Worm (Caenorhabditis elegans) whole organism, L2 larva: ENCODE measurements around the gene ZC250.4.

ENCODE experiments used
- C34F6.9 ChIP-seq: fragments of 150-350 bp; optimal IDR thresholded peaks from 2 replicates; lab custom pipeline; 2014; ENCODE audit warnings: missing biosample characterization, missing genetic modification characterization
- F13H6.1 ChIP-seq: sonication (generic microtip); optimal IDR thresholded peaks from 2 replicates; lab custom pipeline; 2016; ENCODE audit warnings: missing genetic modification characterization, missing compliant biosample characterization
- R02D3.7 ChIP-seq: fragments of 150-350 bp; optimal IDR thresholded peaks from 2 replicates; lab custom pipeline; 2014; ENCODE audit warnings: missing biosample characterization, missing genetic modification characterization
- Y55F3AM.14 ChIP-seq: fragments of 200-800 bp; sonication (Bioruptor generic); optimal IDR thresholded peaks from 2 replicates; lab custom pipeline; 2018; ENCODE audit warnings: mild to moderate bottlenecking, missing genetic modification characterization, missing compliant biosample characterization
- alr-1 ChIP-seq: fragments of 150-350 bp; optimal IDR thresholded peaks from 2 replicates; lab custom pipeline; 2014; ENCODE audit warnings: missing biosample characterization, missing genetic modification characterization
- aly-2 ChIP-seq: fragments of 150-350 bp; optimal IDR thresholded peaks from 2 replicates; lab custom pipeline; 2014; ENCODE audit warnings: missing biosample characterization, missing genetic modification characterization
- blmp-1 ChIP-seq: sonication (generic microtip); optimal IDR thresholded peaks from 2 replicates; lab custom pipeline; 2017; ENCODE audit warnings: missing genetic modification characterization, mild to moderate bottlenecking, missing compliant biosample characterization, antibody characterized with exemption, moderate library complexity; ENCODE audit not compliant: insufficient read depth
- ceh-16 ChIP-seq: fragments of 150-350 bp; optimal IDR thresholded peaks from 2 replicates; lab custom pipeline; 2014; ENCODE audit warnings: missing biosample characterization, missing genetic modification characterization
- ceh-82 ChIP-seq: fragments of 150-350 bp; optimal IDR thresholded peaks from 2 replicates; lab custom pipeline; 2014; ENCODE audit warnings: missing biosample characterization, missing genetic modification characterization
- crh-2 ChIP-seq: sonication (generic microtip); optimal IDR thresholded peaks from 2 replicates; lab custom pipeline; 2017; ENCODE audit warnings: missing biosample characterization, missing genetic modification characterization
- egl-27 ChIP-seq: sonication (generic microtip); optimal IDR thresholded peaks from 3 replicates; lab custom pipeline; 2017; ENCODE audit warnings: missing biosample characterization, missing genetic modification reagents, missing genetic modification characterization
- gmeb-1 ChIP-seq: fragments of 150-350 bp; optimal IDR thresholded peaks from 2 replicates; lab custom pipeline; 2014; ENCODE audit warnings: missing biosample characterization, missing genetic modification characterization
- lin-11 ChIP-seq: fragments of 150-350 bp; sonication (generic microtip); optimal IDR thresholded peaks from 2 replicates; lab custom pipeline; 2014; ENCODE audit warnings: missing biosample characterization, missing genetic modification characterization, inconsistent platforms, mixed read lengths
- lin-13 ChIP-seq: fragments of 150-350 bp; optimal IDR thresholded peaks from 2 replicates; lab custom pipeline; 2014; ENCODE audit warnings: missing biosample characterization, missing genetic modification reagents, missing genetic modification characterization
- lin-39 ChIP-seq: fragments of 150-350 bp; optimal IDR thresholded peaks from 2 replicates; lab custom pipeline; 2014; ENCODE audit warnings: missing biosample characterization, missing genetic modification reagents, missing genetic modification characterization
- mab-5 ChIP-seq: fragments of 150-350 bp; optimal IDR thresholded peaks from 2 replicates; lab custom pipeline; 2014; ENCODE audit warnings: missing biosample characterization, missing genetic modification characterization
- mbf-1 ChIP-seq: sonication (generic microtip); optimal IDR thresholded peaks from 2 replicates; lab custom pipeline; 2017; ENCODE audit warnings: missing biosample characterization, missing genetic modification characterization
- mdl-1 ChIP-seq, 2 experiments: fragments of 150-350 bp in 1 of 2; sonication (generic microtip) in 1 of 2; optimal IDR thresholded peaks; 2 replicates each; lab custom pipeline; 2017; ENCODE audit warnings: missing biosample characterization in 2 of 2, missing genetic modification characterization in 2 of 2
- nhr-10 ChIP-seq: sonication (generic microtip); optimal IDR thresholded peaks from 2 replicates; lab custom pipeline; 2017; ENCODE audit warnings: missing biosample characterization, missing genetic modification characterization
- nhr-11 ChIP-seq: fragments of 150-350 bp; optimal IDR thresholded peaks from 2 replicates; lab custom pipeline; 2014; ENCODE audit warnings: missing biosample characterization, missing genetic modification characterization
- nhr-129 ChIP-seq: fragments of 150-350 bp; optimal IDR thresholded peaks from 2 replicates; lab custom pipeline; 2014; ENCODE audit warnings: missing biosample characterization, missing genetic modification characterization
- nhr-21 ChIP-seq: fragments of 150-350 bp; optimal IDR thresholded peaks from 2 replicates; lab custom pipeline; 2014; ENCODE audit warnings: missing biosample characterization, missing genetic modification characterization
- nhr-23 ChIP-seq: fragments of 150-350 bp; optimal IDR thresholded peaks from 2 replicates; lab custom pipeline; 2014; ENCODE audit warnings: missing biosample characterization, missing genetic modification reagents, missing genetic modification characterization
- nhr-237 ChIP-seq: fragments of 150-350 bp; optimal IDR thresholded peaks from 2 replicates; lab custom pipeline; 2014; ENCODE audit warnings: missing biosample characterization, missing genetic modification characterization
- nhr-25 ChIP-seq: fragments of 150-350 bp; sonication (generic microtip); optimal IDR thresholded peaks from 3 replicates; lab custom pipeline; 2014; ENCODE audit warnings: missing biosample characterization, missing genetic modification characterization
- nhr-6 ChIP-seq: fragments of 150-350 bp; optimal IDR thresholded peaks from 2 replicates; lab custom pipeline; 2014; ENCODE audit warnings: missing biosample characterization, missing genetic modification characterization
- nhr-77 ChIP-seq: fragments of 150-350 bp; optimal IDR thresholded peaks from 2 replicates; lab custom pipeline; 2014; ENCODE audit warnings: missing biosample characterization, missing genetic modification characterization
- skn-1 ChIP-seq: sonication (generic microtip); optimal IDR thresholded peaks from 2 replicates; lab custom pipeline; 2017; ENCODE audit warnings: missing biosample characterization, missing genetic modification characterization
- sma-3 ChIP-seq: sonication (generic microtip); optimal IDR thresholded peaks from 2 replicates; lab custom pipeline; 2016; ENCODE audit warnings: missing genetic modification reagents, missing genetic modification characterization, missing compliant biosample characterization
- sma-9 ChIP-seq, 2 experiments: fragments of 150-350 bp in 1 of 2; sonication (generic microtip) in 1 of 2; optimal IDR thresholded peaks; 2 replicates each; lab custom pipeline; 2014 to 2016; ENCODE audit warnings: missing genetic modification characterization in 2 of 2, mild to moderate bottlenecking in 1 of 2, missing biosample characterization in 1 of 2, missing compliant biosample characterization in 1 of 2, missing genetic modification reagents in 1 of 2, moderate library complexity in 1 of 2
- unc-39 ChIP-seq: fragments of 150-350 bp; optimal IDR thresholded peaks from 2 replicates; lab custom pipeline; 2014; ENCODE audit warnings: missing biosample characterization, missing genetic modification characterization
- unc-55 ChIP-seq: fragments of 150-350 bp; sonication (generic microtip); optimal IDR thresholded peaks from 3 replicates; lab custom pipeline; 2014; ENCODE audit warnings: missing biosample characterization, missing genetic modification reagents, missing genetic modification characterization
- unc-62 ChIP-seq: fragments of 150-350 bp; optimal IDR thresholded peaks from 2 replicates; lab custom pipeline; 2014; ENCODE audit warnings: missing biosample characterization, missing genetic modification reagents, missing genetic modification characterization
- zag-1 ChIP-seq: fragments of 150-350 bp; optimal IDR thresholded peaks from 2 replicates; lab custom pipeline; 2014; ENCODE audit warnings: missing biosample characterization, missing genetic modification characterization
- ztf-11 ChIP-seq: sonication (generic microtip); optimal IDR thresholded peaks from 2 replicates; lab custom pipeline; 2017; ENCODE audit warnings: missing biosample characterization, missing genetic modification characterization
- ztf-4 ChIP-seq: fragments of 150-350 bp; optimal IDR thresholded peaks from 2 replicates; lab custom pipeline; 2014; ENCODE audit warnings: missing biosample characterization, missing genetic modification characterization

The ZC250.4 gene

ce11 chrV:5813060-5813659 lies at the start of gene ZC250.4:
TSS of gene ZC250.4 (minus strand) at chrV:5813137.
- TF ChIP-seq sma-9 (GFP tag; optimal IDR thresholded peaks at IDR 0.05; lab: Kevin White, UChicago), result peak; percentile 2
- TF ChIP-seq sma-9 (tag; optimal IDR thresholded peaks at IDR 0.05; lab: Kevin White, UChicago), result no peak
- TF ChIP-seq nhr-25 (tag; lab: Kevin White, UChicago), result peak; percentile 67
- TF ChIP-seq F13H6.1 (tag; lab: Kevin White, UChicago), result peak; percentile 41
- TF ChIP-seq aly-2, result no peak
- TF ChIP-seq, all 48 proteins: peak for 3

ce11 chrV:5852084-5852483 lies 39.1 kb upstream of the ZC250.4 start:
- no peak for TF ChIP-seq sma-3
- TF ChIP-seq nhr-25 (tag; lab: Kevin White, UChicago), result no peak
- no peak for TF ChIP-seq unc-62
- TF ChIP-seq crh-2, result no peak
- no peak for TF ChIP-seq nhr-6 (tag; lab: Kevin White, UChicago)
- no peak for TF ChIP-seq unc-39
- TF ChIP-seq mbf-1 (tag; lab: Kevin White, UChicago), result no peak
- no peak for TF ChIP-seq lin-11
- TF ChIP-seq aly-2, result no peak
- no peak for TF ChIP-seq F13H6.1 (tag; lab: Kevin White, UChicago)
- TF ChIP-seq nhr-77 (tag; lab: Kevin White, UChicago), result no peak
- TF ChIP-seq Y55F3AM.14 (GFP tag; lab: Kevin White, UChicago), result no peak
- no peak for TF ChIP-seq egl-27
- TF ChIP-seq unc-55, result no peak
- TF ChIP-seq skn-1 (tag; lab: Kevin White, UChicago), result no peak
- no peak for TF ChIP-seq alr-1 (tag; lab: Kevin White, UChicago)
- TF ChIP-seq, all 48 proteins: peak for 0

- TF ChIP-seq ztf-11 (no peak), sma-9 (GFP tag; optimal IDR thresholded peaks at IDR 0.05; lab: Kevin White, UChicago) (peak; percentile 36), sma-9 (tag; optimal IDR thresholded peaks at IDR 0.05; lab: Kevin White, UChicago) (no peak), nhr-129 (tag; lab: Kevin White, UChicago) (peak; percentile 73), F13H6.1 (tag; lab: Kevin White, UChicago) (peak; percentile 16)
These were observed 38.7 kb upstream of the ZC250.4 start for ce11 chrV:5851631-5852030.

ce11 chrV:5850671-5851070 lies 37.7 kb upstream of the ZC250.4 start:
- TF ChIP-seq nhr-77 (tag; lab: Kevin White, UChicago) (no peak), nhr-6 (tag; lab: Kevin White, UChicago) (no peak), zag-1 (tag; lab: Kevin White, UChicago) (no peak), nhr-129 (tag; lab: Kevin White, UChicago) (no peak), C34F6.9 (tag; lab: Kevin White, UChicago) (no peak), nhr-25 (tag; lab: Kevin White, UChicago) (no peak), ztf-11 (no peak), mab-5 (no peak), nhr-23 (no peak), nhr-11 (tag; lab: Kevin White, UChicago) (no peak), ceh-16 (tag; lab: Kevin White, UChicago) (no peak), alr-1 (tag; lab: Kevin White, UChicago) (no peak), unc-55 (no peak), nhr-10 (tag; lab: Kevin White, UChicago) (no peak), nhr-237 (tag; lab: Kevin White, UChicago) (no peak), ceh-82 (tag; lab: Kevin White, UChicago) (no peak), gmeb-1 (tag; lab: Kevin White, UChicago) (no peak), R02D3.7 (tag; lab: Kevin White, UChicago) (no peak), nhr-21 (tag; lab: Kevin White, UChicago) (no peak), lin-13 (GFP tag; lab: Kevin White, UChicago) (no peak)
- TF ChIP-seq, all 48 proteins: peak for 0

ce11 chrV:5848015-5848609 lies 35.2 kb upstream of the ZC250.4 start:
- TF ChIP-seq nhr-129 (tag; lab: Kevin White, UChicago) (peak; percentile 55), nhr-77 (tag; lab: Kevin White, UChicago) (no peak), blmp-1 (tag; lab: Kevin White, UChicago) (no peak), nhr-25 (tag; lab: Kevin White, UChicago) (peak; percentile 16), lin-39 (tag; lab: Kevin White, UChicago) (no peak), mdl-1 (tag; optimal IDR thresholded peaks at IDR 0.05; lab: Kevin White, UChicago) (no peak), skn-1 (tag; lab: Kevin White, UChicago) (no peak), sma-3 (no peak), unc-55 (peak; percentile 59), F13H6.1 (tag; lab: Kevin White, UChicago) (peak; percentile 53), ztf-4 (peak; percentile 19), C34F6.9 (tag; lab: Kevin White, UChicago) (peak; percentile 11)
